Fruit fly (Drosophila melanogaster): Measurements from ENCODE around the gene CG4553.

The CG4553 gene

DNA sequence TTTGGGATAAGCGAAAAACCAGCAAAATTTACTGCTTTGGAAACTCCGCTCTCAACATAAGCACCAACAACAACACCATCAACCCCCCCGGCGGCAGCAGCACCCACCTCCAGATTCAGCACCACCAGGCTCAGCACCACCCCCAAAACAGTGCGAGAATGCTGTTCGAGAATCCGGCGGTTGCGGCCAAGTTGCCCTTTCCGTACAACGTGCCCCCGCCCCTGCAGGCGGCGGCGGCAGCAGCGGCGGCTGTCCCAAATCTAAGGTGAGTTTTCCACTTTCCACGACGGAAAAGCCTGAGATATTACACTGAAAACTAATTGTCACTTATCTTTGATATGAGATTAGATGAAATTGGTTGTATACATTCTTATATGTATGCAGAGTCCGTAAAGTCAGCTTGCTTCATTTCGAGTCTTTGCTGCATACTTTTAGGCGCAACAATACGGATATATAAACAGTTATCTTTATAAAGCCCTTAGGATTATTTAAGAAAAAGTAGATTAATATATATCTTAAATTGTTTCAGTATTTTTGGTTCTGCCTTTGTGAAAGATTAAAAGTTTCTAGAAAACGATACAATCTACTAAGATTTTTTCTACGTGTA lies 42.9 kb upstream of the CG4553 start (continued):
- TF ChIP-seq Nf-YA (GFP tag; IDR thresholded peaks at IDR 0.05) (no peak), Xbp1 (GFP tag; optimal IDR thresholded peaks at IDR 0.05) (peak; percentile 12), pan (optimal IDR thresholded peaks at IDR 0.05) (no peak), pan (GFP tag; optimal IDR thresholded peaks at IDR 0.05 in 1 of 2, IDR thresholded peaks at IDR 0.05 in 1 of 2) (no peak), ato (GFP tag; IDR thresholded peaks at IDR 0.05; ENCODE audit: partially characterized antibody) (no peak), CG2678 (tag; optimal IDR thresholded peaks at IDR 0.05) (peak; percentile 57), CG18476 (GFP tag; optimal IDR thresholded peaks at IDR 0.05) (peak; percentile 31), chn (GFP tag; optimal IDR thresholded peaks at IDR 0.05) (peak; percentile 21), Fer3 (tag; optimal IDR thresholded peaks at IDR 0.05) (peak; percentile 14), aop (GFP tag; IDR thresholded peaks at IDR 0.05) (no peak), CG4424 (GFP tag; optimal IDR thresholded peaks at IDR 0.05) (peak; percentile 23), dmrt99B (tag; optimal IDR thresholded peaks at IDR 0.05) (peak; percentile 47), CG17328 (GFP tag; IDR thresholded peaks at IDR 0.05) (0 out of 2 replicates have a peak, but pooled peaks have one; percentile 12), Dip2 (GFP tag; IDR thresholded peaks at IDR 0.05) (0 out of 2 replicates have a peak, but pooled peaks have one; percentile 11), grau (tag; optimal IDR thresholded peaks at IDR 0.05) (peak; percentile 44), Ets65A (GFP tag) (peak; percentile 71), Six4 (GFP tag; optimal IDR thresholded peaks at IDR 0.05) (peak; percentile 11), CG13424 (tag; optimal IDR thresholded peaks at IDR 0.05) (peak; percentile 25), Nf-YC (tag; optimal IDR thresholded peaks at IDR 0.05) (no peak), HmgZ (tag; optimal IDR thresholded peaks at IDR 0.05) (no peak), CG11247 (GFP tag; IDR thresholded peaks at IDR 0.05) (no peak; the same call in 1 of the 2 replicates), CG7556 (GFP tag; optimal IDR thresholded peaks at IDR 0.05) (peak; percentile 54), CG2712 (tag; optimal IDR thresholded peaks at IDR 0.05) (peak; percentile 45), lola (GFP tag; optimal IDR thresholded peaks at IDR 0.05) (peak in 1 of 3 experiments; percentile 17), Abd-B (GFP tag; optimal IDR thresholded peaks at IDR 0.05) (no peak), gem (tag; optimal IDR thresholded peaks at IDR 0.05) (peak; percentile 60), tna (GFP tag; IDR thresholded peaks at IDR 0.05; ENCODE audit: partially characterized antibody) (no peak), so (GFP tag; IDR thresholded peaks at IDR 0.05) (0 out of 3 replicates have a peak, but pooled peaks have one; percentile 25), CG15601 (tag; optimal IDR thresholded peaks at IDR 0.05) (peak; percentile 24), Asciz (GFP tag; optimal IDR thresholded peaks at IDR 0.05) (peak; percentile 17), lab (GFP tag; optimal IDR thresholded peaks at IDR 0.05) (peak; percentile 3), trem (tag; optimal IDR thresholded peaks at IDR 0.05) (peak; percentile 7), CG18262 (tag; optimal IDR thresholded peaks at IDR 0.05) (peak; percentile 56), CG18599 (GFP tag; optimal IDR thresholded peaks at IDR 0.05) (peak; percentile 40), org-1 (GFP tag; optimal IDR thresholded peaks at IDR 0.05) (peak; percentile 3), sd (tag; optimal IDR thresholded peaks at IDR 0.05) (peak; percentile 4), Oli (tag; optimal IDR thresholded peaks at IDR 0.05) (peak; percentile 40), Hsf (GFP tag; optimal IDR thresholded peaks at IDR 0.05) (peak; percentile 15), CG7928 (GFP tag; optimal IDR thresholded peaks at IDR 0.05) (no peak), Doc2 (GFP tag; IDR thresholded peaks at IDR 0.05) (no peak), CG2120 (GFP tag; optimal IDR thresholded peaks at IDR 0.05) (peak; percentile 14), CG11695 (GFP tag; IDR thresholded peaks at IDR 0.05) (0 out of 3 replicates have a peak, but pooled peaks have one; percentile 33), tio (GFP tag; optimal IDR thresholded peaks at IDR 0.05) (peak; percentile 45), CG4360 (GFP tag; IDR thresholded peaks at IDR 0.05) (peak; percentile 22; the same call in 1 of the 2 replicates), Rfx (GFP tag; IDR thresholded peaks at IDR 0.05) (0 out of 2 replicates have a peak, but pooled peaks have one; percentile 10), nerfin-1 (tag; optimal IDR thresholded peaks at IDR 0.05) (peak; percentile 82), CG43689 (GFP tag; IDR thresholded peaks at IDR 0.05) (no peak), cwo (GFP tag; optimal IDR thresholded peaks at IDR 0.05) (peak; percentile 5), bsh (GFP tag; optimal IDR thresholded peaks at IDR 0.05) (peak in 1 of 2 experiments; percentile 43)

Measured in whole organism, embryonic.